Fruit fly (Drosophila melanogaster): Measurements from ENCODE around the gene CG4592.

CG4592 gene

DNA sequence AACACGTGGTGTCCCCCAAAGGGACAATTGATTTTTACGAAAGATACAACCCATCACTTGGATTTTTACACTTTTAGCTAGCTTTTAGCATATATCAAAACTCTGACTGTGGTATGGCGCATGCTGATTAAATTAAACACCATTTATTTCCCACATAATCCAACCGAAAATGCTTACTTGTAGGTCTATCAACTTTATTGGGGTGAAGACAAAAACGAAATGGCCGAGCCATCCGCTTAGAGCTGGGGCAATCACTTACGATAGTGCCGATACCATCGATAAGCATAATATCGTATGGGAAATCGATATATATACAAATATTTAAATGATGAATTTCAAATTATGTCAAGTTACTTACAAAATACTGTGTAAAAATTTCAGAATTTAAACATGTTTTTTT lies 24.1 kb upstream of the CG4592 start, which contains the start of gene RpS2 (continued):
- TF ChIP-seq MESR4 (GFP tag; optimal IDR thresholded peaks at IDR 0.05) = peak; percentile 99
- TF ChIP-seq CG10979 (tag; optimal IDR thresholded peaks at IDR 0.05) = peak; percentile 38
- TF ChIP-seq Mad (GFP tag; optimal IDR thresholded peaks at IDR 0.05) = no peak
- TF ChIP-seq Taf1 (GFP tag; IDR thresholded peaks at IDR 0.05) = no peak
- peak; percentile 34 for TF ChIP-seq CG9797 (GFP tag; optimal IDR thresholded peaks at IDR 0.05)
- TF ChIP-seq CG12769 (tag; optimal IDR thresholded peaks at IDR 0.05) = peak; percentile 65
- TF ChIP-seq zfh2 (GFP tag; optimal IDR thresholded peaks at IDR 0.05) = peak; percentile 11
- no peak for TF ChIP-seq luna (GFP tag; optimal IDR thresholded peaks at IDR 0.05)
- peak; percentile 57 for TF ChIP-seq CG14710 (tag; optimal IDR thresholded peaks at IDR 0.05)
- peak; percentile 5 for TF ChIP-seq CG8388 (GFP tag; optimal IDR thresholded peaks at IDR 0.05)
- no peak for TF ChIP-seq D (optimal IDR thresholded peaks at IDR 0.05)
- peak; percentile 16 for TF ChIP-seq D (GFP tag; optimal IDR thresholded peaks at IDR 0.05)
- TF ChIP-seq Max (GFP tag; optimal IDR thresholded peaks at IDR 0.05) = peak; percentile 42
- peak in 1 of 2 experiments; percentile 24 for TF ChIP-seq chif (GFP tag; optimal IDR thresholded peaks at IDR 0.05)
- TF ChIP-seq Hr3 (GFP tag; optimal IDR thresholded peaks at IDR 0.05) = peak; percentile 32
- TF ChIP-seq cad (GFP tag; optimal IDR thresholded peaks at IDR 0.05) = no peak
- peak in 1 of 2 experiments; percentile 5 for TF ChIP-seq Hr51 (GFP tag; optimal IDR thresholded peaks at IDR 0.05)
- TF ChIP-seq Oli (tag; optimal IDR thresholded peaks at IDR 0.05) = no peak
- no peak for TF ChIP-seq CG18599 (GFP tag; optimal IDR thresholded peaks at IDR 0.05)
- TF ChIP-seq Ets65A (GFP tag) = no peak
- TF ChIP-seq lab (GFP tag; optimal IDR thresholded peaks at IDR 0.05) = peak; percentile 68
- TF ChIP-seq Ada2b (GFP tag; IDR thresholded peaks at IDR 0.05) = no peak
- TF ChIP-seq her (GFP tag; optimal IDR thresholded peaks at IDR 0.05) = peak; percentile 32
- no peak for TF ChIP-seq CG1832 (GFP tag; optimal IDR thresholded peaks at IDR 0.05)
- TF ChIP-seq dmrt11E (tag; optimal IDR thresholded peaks at IDR 0.05) = peak; percentile 29
- TF ChIP-seq zen (tag; optimal IDR thresholded peaks at IDR 0.05) = peak; percentile 3
- TF ChIP-seq jing (GFP tag; optimal IDR thresholded peaks at IDR 0.05) = no peak
- no peak for TF ChIP-seq CG1792 (GFP tag; optimal IDR thresholded peaks at IDR 0.05)
- peak; percentile 51 for TF ChIP-seq Lhr (GFP tag; optimal IDR thresholded peaks at IDR 0.05)
- no peak for TF ChIP-seq CG31365 (tag; optimal IDR thresholded peaks at IDR 0.05)
- no peak for TF ChIP-seq pros (GFP tag; optimal IDR thresholded peaks at IDR 0.05)
- no peak for TF ChIP-seq ab (GFP tag; optimal IDR thresholded peaks at IDR 0.05)
- peak; percentile 38 for TF ChIP-seq kni (GFP tag; optimal IDR thresholded peaks at IDR 0.05)
- no peak for TF ChIP-seq yki (optimal IDR thresholded peaks at IDR 0.05)
- no peak for TF ChIP-seq CG7357 (GFP tag; IDR thresholded peaks at IDR 0.05)
- TF ChIP-seq psq (GFP tag; optimal IDR thresholded peaks at IDR 0.05) = no peak
- peak; percentile 43 for TF ChIP-seq CG6272 (GFP tag; IDR thresholded peaks at IDR 0.05)
- peak; percentile 31 for TF ChIP-seq pho (GFP tag; optimal IDR thresholded peaks at IDR 0.05)
- TF ChIP-seq Xbp1 (GFP tag; optimal IDR thresholded peaks at IDR 0.05) = peak; percentile 38
- peak; percentile 6 for TF ChIP-seq CG4854 (GFP tag; optimal IDR thresholded peaks at IDR 0.05)
- TF ChIP-seq da (GFP tag; optimal IDR thresholded peaks at IDR 0.05) = no peak
- no peak for TF ChIP-seq Six4 (GFP tag; optimal IDR thresholded peaks at IDR 0.05)
- TF ChIP-seq jigr1 (GFP tag; IDR thresholded peaks at IDR 0.05) = peak; percentile 18; the same call in 1 of the 3 replicates
- TF ChIP-seq Dek (tag; optimal IDR thresholded peaks at IDR 0.05) = peak; percentile 21
- peak; percentile 32; the same call in 1 of the 2 replicates for TF ChIP-seq H2.0 (GFP tag; IDR thresholded peaks at IDR 0.05)
- TF ChIP-seq CG17385 (GFP tag; optimal IDR thresholded peaks at IDR 0.05) = peak; percentile 59
- no peak for TF ChIP-seq Bdp1 (GFP tag; optimal IDR thresholded peaks at IDR 0.05)
- no peak for TF ChIP-seq gcm2 (GFP tag; optimal IDR thresholded peaks at IDR 0.05)
- TF ChIP-seq Sox102F (GFP tag; optimal IDR thresholded peaks at IDR 0.05) = no peak
- TF ChIP-seq CG8924 (tag; optimal IDR thresholded peaks at IDR 0.05) = peak; percentile 29
- TF ChIP-seq Sry-δ (GFP tag; optimal IDR thresholded peaks at IDR 0.05) = peak; percentile 90
- no peak; the same call in 1 of the 2 replicates for TF ChIP-seq CG10321 (GFP tag; IDR thresholded peaks at IDR 0.05)
